Worm (Caenorhabditis elegans): ENCODE measurements around the gene C37C3.10.

ce11 chrV:7870707-7871106 lies 7.8 kb upstream of the C37C3.10 start, which contains the start of gene nipi-4:
- TF ChIP-seq R02D3.7 (tag; optimal IDR thresholded peaks at IDR 0.05) (no peak), ZK546.5 (tag; optimal IDR thresholded peaks at IDR 0.05) (no peak), nhr-12 (tag; optimal IDR thresholded peaks at IDR 0.05) (no peak), nhr-77 (tag; optimal IDR thresholded peaks at IDR 0.05) (no peak), skn-1 (tag; optimal IDR thresholded peaks at IDR 0.05) (no peak), ztf-11 (tag; optimal IDR thresholded peaks at IDR 0.05) (no peak), egl-27 (tag; optimal IDR thresholded peaks at IDR 0.05) (no peak), ceh-16 (tag; optimal IDR thresholded peaks at IDR 0.05) (no peak), ama-1 (optimal IDR thresholded peaks at IDR 0.05) (no peak), snpc-4 (tag; optimal IDR thresholded peaks at IDR 0.05) (no peak), nhr-76 (tag; optimal IDR thresholded peaks at IDR 0.05) (no peak)

Measured in whole organism, L3 larva.